Fruit fly (Drosophila melanogaster): ENCODE measurements around the gene Fam92.

Gene Fam92

dm6 chr2L:12433712-12434534 is 9.2 kb downstream of the Fam92 start, which contains the start of gene eRF3 (continued):
- TF ChIP-seq Blimp-1 (GFP tag; optimal IDR thresholded peaks at IDR 0.05), result no peak
- peak; percentile 67 for TF ChIP-seq CG15336 (GFP tag; IDR thresholded peaks at IDR 0.05)
- TF ChIP-seq Eip78C (GFP tag), result peak; percentile 85
- peak; percentile 76 for TF ChIP-seq acj6 (GFP tag; optimal IDR thresholded peaks at IDR 0.05)
- TF ChIP-seq CG6854 (GFP tag; optimal IDR thresholded peaks at IDR 0.05), result no peak
- peak; percentile 70 for TF ChIP-seq Ets96B (tag; optimal IDR thresholded peaks at IDR 0.05)
- TF ChIP-seq Ets21C (GFP tag; optimal IDR thresholded peaks at IDR 0.05), result no peak
- TF ChIP-seq CG10631 (GFP tag; optimal IDR thresholded peaks at IDR 0.05), result peak; percentile 83
- peak; percentile 68 for TF ChIP-seq esn (GFP tag; optimal IDR thresholded peaks at IDR 0.05)
- TF ChIP-seq salr (GFP tag; optimal IDR thresholded peaks at IDR 0.05), result peak in 1 of 2 experiments; percentile 71
- TF ChIP-seq cyc (GFP tag; optimal IDR thresholded peaks at IDR 0.05), result peak; percentile 43
- peak; percentile 73 for TF ChIP-seq vri (GFP tag; optimal IDR thresholded peaks at IDR 0.05)
- no peak for TF ChIP-seq fd59A (GFP tag; optimal IDR thresholded peaks at IDR 0.05)
- TF ChIP-seq CG3032 (tag; optimal IDR thresholded peaks at IDR 0.05), result peak; percentile 79
- TF ChIP-seq Eip75B (GFP tag; optimal IDR thresholded peaks at IDR 0.05), result peak; percentile 38
- peak; percentile 39 for TF ChIP-seq CG11902 (GFP tag; optimal IDR thresholded peaks at IDR 0.05)
- TF ChIP-seq Met (GFP tag; optimal IDR thresholded peaks at IDR 0.05), result peak; percentile 30
- peak; percentile 67 for TF ChIP-seq OdsH (GFP tag; optimal IDR thresholded peaks at IDR 0.05)
- no peak for TF ChIP-seq CG1621 (tag; optimal IDR thresholded peaks at IDR 0.05)
- peak; percentile 37 for TF ChIP-seq CG6808 (GFP tag; optimal IDR thresholded peaks at IDR 0.05)
- TF ChIP-seq spab (GFP tag; optimal IDR thresholded peaks at IDR 0.05), result peak; percentile 18
- TF ChIP-seq fkh (GFP tag; optimal IDR thresholded peaks at IDR 0.05), result peak; percentile 38
- TF ChIP-seq Hr4 (GFP tag; optimal IDR thresholded peaks at IDR 0.05), result peak; percentile 51
- peak; percentile 48 for TF ChIP-seq Lpt (GFP tag; optimal IDR thresholded peaks at IDR 0.05)
- peak; percentile 42 for TF ChIP-seq CG6792 (GFP tag; optimal IDR thresholded peaks at IDR 0.05)
- TF ChIP-seq Eip93F (GFP tag; optimal IDR thresholded peaks at IDR 0.05), result peak; percentile 3
- peak in 1 of 2 experiments; percentile 45 for TF ChIP-seq ss (GFP tag; optimal IDR thresholded peaks at IDR 0.05)
- peak; percentile 51 for TF ChIP-seq topi (GFP tag; optimal IDR thresholded peaks at IDR 0.05)
- TF ChIP-seq CG16779 (tag; optimal IDR thresholded peaks at IDR 0.05), result no peak
- TF ChIP-seq net (GFP tag; optimal IDR thresholded peaks at IDR 0.05), result peak; percentile 49

dm6 chr2L:12434535-12434938 is 9.8 kb downstream of the Fam92 start, which contains the start of gene SC35:
Gene SC35, minus strand, starts transcription at chr2L:12434665.
- TF ChIP-seq Hr4 (GFP tag; optimal IDR thresholded peaks at IDR 0.05) (no peak), CG6854 (GFP tag; optimal IDR thresholded peaks at IDR 0.05) (peak; percentile 20), ss (GFP tag; optimal IDR thresholded peaks at IDR 0.05) (peak in 1 of 2 experiments; percentile 25)

- TF ChIP-seq dac (GFP tag; optimal IDR thresholded peaks at IDR 0.05) (no peak), Eip78C (GFP tag) (peak; percentile 5)
Observed at dm6 chr2L:12435428-12435827, 10.7 kb downstream of the Fam92 start.

- no peak for TF ChIP-seq Hr39 (GFP tag; optimal IDR thresholded peaks at IDR 0.05)
- no peak for TF ChIP-seq CG16779 (tag; optimal IDR thresholded peaks at IDR 0.05)
- TF ChIP-seq Hr4 (GFP tag; optimal IDR thresholded peaks at IDR 0.05), result no peak
- TF ChIP-seq CG7368 (GFP tag; optimal IDR thresholded peaks at IDR 0.05), result no peak
- TF ChIP-seq CG31627 (GFP tag; optimal IDR thresholded peaks at IDR 0.05), result no peak
- peak; percentile 44 for TF ChIP-seq Sox14 (GFP tag; optimal IDR thresholded peaks at IDR 0.05)
- TF ChIP-seq CG3032 (tag; optimal IDR thresholded peaks at IDR 0.05), result no peak
- peak; percentile 26 for TF ChIP-seq Eip75B (GFP tag; optimal IDR thresholded peaks at IDR 0.05)
- no peak for TF ChIP-seq Ets96B (tag; optimal IDR thresholded peaks at IDR 0.05)
- no peak for TF ChIP-seq achi (GFP tag; optimal IDR thresholded peaks at IDR 0.05)
- TF ChIP-seq cyc (GFP tag; optimal IDR thresholded peaks at IDR 0.05), result no peak
- TF ChIP-seq Sox15 (GFP tag; optimal IDR thresholded peaks at IDR 0.05), result no peak
- peak; percentile 5 for TF ChIP-seq Smox (GFP tag; optimal IDR thresholded peaks at IDR 0.05)
- TF ChIP-seq acj6 (GFP tag; optimal IDR thresholded peaks at IDR 0.05), result no peak
- TF ChIP-seq svp (GFP tag), result peak; percentile 75
Observed at dm6 chr2L:12435976-12436771, 11.5 kb downstream of the Fam92 start.
